Fruit fly (Drosophila melanogaster) whole organism: ENCODE measurements around the gene stv.

Source experiments
- CG8478 ChIP-seq: fragments of >200 bp; optimal IDR thresholded peaks from 2 replicates; lab custom pipeline; 2018; ENCODE audit warnings: inconsistent platforms
- Dll ChIP-seq: fragments of >200 bp; optimal IDR thresholded peaks from 2 replicates; lab custom pipeline; 2017
- EcR ChIP-seq, 2 experiments: fragments of >200 bp; optimal IDR thresholded peaks; 2 replicates each; lab custom pipeline; 2017; ENCODE audit warnings: missing biosample characterization in 2 of 2, missing genetic modification characterization in 2 of 2, missing genetic modification reagents in 2 of 2
- pan ChIP-seq: fragments of >200 bp; optimal IDR thresholded peaks from 2 replicates; lab custom pipeline; 2017
- psq ChIP-seq: fragments of >200 bp; optimal IDR thresholded peaks from 2 replicates; lab custom pipeline; 2017
- usp ChIP-seq: fragments of >200 bp; optimal IDR thresholded peaks from 2 replicates; lab custom pipeline; 2017; ENCODE audit warnings: missing biosample characterization, missing genetic modification characterization, mixed read lengths

- no peak for TF ChIP-seq usp
- TF ChIP-seq psq (lab: Kevin White, UChicago): no peak
- no peak for TF ChIP-seq pan (lab: Kevin White, UChicago)
- TF ChIP-seq CG8478 (lab: Kevin White, UChicago): no peak
- TF ChIP-seq EcR (GFP tag; optimal IDR thresholded peaks at IDR 0.05; lab: Kevin White, UChicago): no peak
- no peak for TF ChIP-seq Dll (lab: Kevin White, UChicago)
Observed at dm6 chr3L:13437654-13438053, 39.7 kb upstream of the stv start, which contains the start of gene CG10725.
